Worm (Caenorhabditis elegans): ENCODE data around the gene C15C8.8.

DNA sequence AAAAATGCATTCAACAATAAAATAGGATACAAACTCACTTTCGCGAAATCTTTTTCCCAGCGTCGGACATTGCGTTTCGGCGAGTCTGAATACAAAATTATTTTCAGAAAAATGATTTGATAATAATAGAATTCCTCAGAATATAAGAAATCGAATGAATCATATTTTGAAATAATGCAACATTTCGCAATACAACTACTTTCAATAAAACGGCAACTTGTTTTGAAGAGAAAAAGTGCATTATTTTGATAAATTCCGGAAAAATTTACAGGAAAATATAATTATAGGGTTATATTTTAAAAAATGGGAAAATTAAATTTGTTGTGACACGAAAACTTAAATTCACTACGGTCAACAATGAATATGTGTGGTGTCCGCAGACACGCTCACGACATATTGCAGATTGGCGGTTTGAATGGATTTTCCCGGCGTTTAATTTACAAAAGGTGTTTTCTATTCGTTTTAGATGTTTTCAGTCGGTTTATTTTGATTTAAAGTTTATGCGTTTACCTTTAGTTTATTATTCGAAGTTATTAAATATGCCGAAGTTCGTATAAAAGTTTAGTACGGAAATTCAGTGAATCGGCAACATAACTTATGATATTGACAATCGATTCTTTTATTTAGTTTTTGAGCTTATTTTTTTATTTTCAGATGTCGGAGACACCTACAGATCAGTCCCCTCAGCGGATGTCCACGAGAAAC is 11.1 kb upstream of the C15C8.8 start, which contains the start of the genes abcf-1 and scc-3:
- no peak for TF ChIP-seq nfya-1 (tag; optimal IDR thresholded peaks at IDR 0.05; ENCODE audit: borderline replicate concordance, insufficient read depth)
- no peak for TF ChIP-seq F57A8.1 (GFP tag; optimal IDR thresholded peaks at IDR 0.05)
- TF ChIP-seq C06A6.2 (GFP tag; conservative IDR thresholded peaks at IDR 0.05): no peak
- TF ChIP-seq lin-54 (GFP tag; optimal IDR thresholded peaks at IDR 0.05): peak; percentile 35
- TF ChIP-seq cebp-2 (GFP tag; IDR thresholded peaks at IDR 0.05): no peak
- no peak for TF ChIP-seq ztf-22 (GFP tag; optimal IDR thresholded peaks at IDR 0.05)
- no peak for TF ChIP-seq pbrm-1 (GFP tag; IDR thresholded peaks at IDR 0.05)
- TF ChIP-seq dpl-1 (GFP tag; optimal IDR thresholded peaks at IDR 0.05): peak; percentile 51
- no peak for TF ChIP-seq chd-7 (tag; optimal IDR thresholded peaks at IDR 0.05)
- TF ChIP-seq snpc-4 (GFP tag; optimal IDR thresholded peaks at IDR 0.05): no peak
- TF ChIP-seq snpc-4 (tag; optimal IDR thresholded peaks at IDR 0.05): peak in 1 of 4 experiments; percentile 43
- 0 out of 2 replicates have a peak, but pooled peaks have one; percentile 14 for TF ChIP-seq dox-1 (GFP tag; IDR thresholded peaks at IDR 0.05)
- TF ChIP-seq die-1 (tag; optimal IDR thresholded peaks at IDR 0.05): no peak
- no peak for TF ChIP-seq mcd-1 (GFP tag; IDR thresholded peaks at IDR 0.05)

All from whole organism, young adult.